Worm (Caenorhabditis elegans) whole organism, L4 larva: ENCODE measurements around the gene unc-2.
A peak's percentile ranks its signal among the peaks of the same experiment; 100 is the strongest.

Experiments
- Y5F2A.4 ChIP-seq: fragments of 200-800 bp; sonication (Bioruptor generic); optimal IDR thresholded peaks from 2 replicates; lab custom pipeline; 2018; ENCODE audit warnings: mild to moderate bottlenecking, missing genetic modification characterization, missing compliant biosample characterization
- Y75B8A.6 ChIP-seq: fragments of 200-800 bp; sonication (Bioruptor generic); IDR thresholded peaks from 2 replicates; pipeline ENCODE4 v1.3.6; 2022; ENCODE audit warnings: missing genetic modification reagents, missing genetic modification characterization, missing compliant biosample characterization
- ama-1 ChIP-seq: fragments of 150-350 bp; optimal IDR thresholded peaks from 2 replicates; lab custom pipeline; 2014; ENCODE audit warnings: inconsistent platforms, mixed read lengths
- ceh-82 ChIP-seq: sonication (generic microtip); optimal IDR thresholded peaks from 2 replicates; lab custom pipeline; 2017; ENCODE audit warnings: missing biosample characterization, missing genetic modification characterization
- daf-8 ChIP-seq: fragments of 200-800 bp; sonication (Bioruptor generic); IDR thresholded peaks from 2 replicates; pipeline ENCODE4 v1.3.6; 2022; ENCODE audit warnings: missing genetic modification characterization, missing compliant biosample characterization
- duxl-1 ChIP-seq: sonication (generic microtip); optimal IDR thresholded peaks from 2 replicates; lab custom pipeline; 2016; ENCODE audit warnings: mild to moderate bottlenecking, missing genetic modification characterization, moderate library complexity, missing compliant biosample characterization; ENCODE audit not compliant: poor library complexity
- egl-27 ChIP-seq: sonication (generic microtip); optimal IDR thresholded peaks from 3 replicates; lab custom pipeline; 2017; ENCODE audit warnings: missing biosample characterization, missing genetic modification reagents, missing genetic modification characterization
- lsy-2 ChIP-seq, 2 experiments: fragments of 150-350 bp in 1 of 2; sonication (generic microtip) in 1 of 2; optimal IDR thresholded peaks; 2 replicates each; lab custom pipeline; 2014 to 2017; ENCODE audit warnings: missing biosample characterization in 2 of 2, missing genetic modification characterization in 2 of 2
- nhr-10 ChIP-seq: fragments of 150-350 bp; optimal IDR thresholded peaks from 2 replicates; lab custom pipeline; 2014; ENCODE audit warnings: missing biosample characterization, missing genetic modification characterization
- nhr-28 ChIP-seq: fragments of 150-350 bp; optimal IDR thresholded peaks from 2 replicates; lab custom pipeline; 2014; ENCODE audit warnings: missing biosample characterization, missing genetic modification characterization
- set-16 ChIP-seq: fragments of 200-800 bp; sonication (Bioruptor generic); IDR thresholded peaks from 2 replicates; pipeline ENCODE4 v1.3.6; 2022; ENCODE audit warnings: missing genetic modification reagents, missing genetic modification characterization, missing compliant biosample characterization
- spr-3 ChIP-seq: fragments of 200-800 bp; sonication (Bioruptor generic); optimal IDR thresholded peaks from 2 replicates; lab custom pipeline; 2018; ENCODE audit warnings: mild to moderate bottlenecking, missing genetic modification characterization, missing compliant biosample characterization
- unc-62 ChIP-seq, 3 experiments: fragments of 150-350 bp in 1 of 3; sonication (generic microtip); optimal IDR thresholded peaks in 2 of 3; peaks in 1 of 3; 1 replicate in 1 of 3; 2 replicates in 2 of 3; lab custom pipeline; 2014 to 2017; ENCODE audit warnings: missing biosample characterization in 3 of 3, missing genetic modification characterization in 3 of 3, missing genetic modification reagents in 3 of 3, missing genotype in 1 of 3

ce11 chrX:2663798-2664197 lies 99.5 kb downstream of the unc-2 start:
- TF ChIP-seq nhr-28 (tag; lab: Kevin White, UChicago), result no peak
- peak; percentile 51 for TF ChIP-seq set-16 (GFP tag; lab: Robert Waterston, UW)
- no peak for TF ChIP-seq Y5F2A.4 (GFP tag; lab: Kevin White, UChicago)
- no peak for TF ChIP-seq unc-62 (GFP tag; optimal IDR thresholded peaks at IDR 0.05 in 1 of 2; lab: Kevin White, UChicago)
- no peak for TF ChIP-seq unc-62 (tag; optimal IDR thresholded peaks at IDR 0.05; lab: Kevin White, UChicago)
- no peak for TF ChIP-seq Y75B8A.6 (GFP tag; lab: Robert Waterston, UW)
- TF ChIP-seq lsy-2 (tag; optimal IDR thresholded peaks at IDR 0.05; lab: Kevin White, UChicago), result no peak
- no peak for TF ChIP-seq nhr-10 (tag; lab: Kevin White, UChicago)
- TF ChIP-seq egl-27 (tag; lab: Kevin White, UChicago), result no peak
- TF ChIP-seq ceh-82 (tag; lab: Kevin White, UChicago), result no peak
- no peak for TF ChIP-seq ama-1 (lab: Kevin White, UChicago)
- no peak for TF ChIP-seq spr-3 (GFP tag; lab: Kevin White, UChicago)
- TF ChIP-seq daf-8 (GFP tag; lab: Robert Waterston, UW), result no peak
- TF ChIP-seq duxl-1 (tag; lab: Kevin White, UChicago), result no peak
